Fruit fly (Drosophila melanogaster) whole organism, embryonic: ENCODE measurements around the gene CG42727.

Source experiments
- Adf1 ChIP-seq: fragments of 200-800 bp; sonication (Bioruptor generic); IDR thresholded peaks from 2 replicates; pipeline ENCODE4 v1.3.6; 2022; ENCODE audit warnings: missing biosample characterization, missing genetic modification characterization
- Atf6 ChIP-seq: fragments of 200-800 bp; sonication (Bioruptor generic); IDR thresholded peaks from 2 replicates; pipeline ENCODE4 v1.3.6; 2022; ENCODE audit warnings: missing biosample characterization, missing genetic modification characterization
- Blimp-1 ChIP-seq: fragments of 200-800 bp; sonication (Bioruptor generic); optimal IDR thresholded peaks from 3 replicates; lab custom pipeline; 2018; ENCODE audit warnings: missing biosample characterization, missing genetic modification characterization, mild to moderate bottlenecking, moderate library complexity, missing genetic modification reagents
- CG10209 ChIP-seq: fragments of 200-800 bp; sonication (Bioruptor generic); optimal IDR thresholded peaks from 3 replicates; lab custom pipeline; 2017; ENCODE audit warnings: missing biosample characterization, mild to moderate bottlenecking, missing genetic modification characterization, missing genetic modification reagents
- CG10543 ChIP-seq: fragments of 200-800 bp; sonication (Bioruptor generic); optimal IDR thresholded peaks from 3 replicates; lab custom pipeline; 2017; ENCODE audit warnings: missing biosample characterization, mild to moderate bottlenecking, missing genetic modification characterization, moderate library complexity
- CG11456 ChIP-seq: fragments of 200-800 bp; sonication (Bioruptor generic); IDR thresholded peaks from 3 replicates; pipeline ENCODE4 v1.3.6; 2022; ENCODE audit warnings: missing biosample characterization, missing genetic modification characterization
- CG12071 ChIP-seq: fragments of 200-800 bp; sonication (Bioruptor generic); optimal IDR thresholded peaks from 3 replicates; lab custom pipeline; 2018; ENCODE audit warnings: missing biosample characterization, mild to moderate bottlenecking, missing genetic modification characterization
- CG12104 ChIP-seq: fragments of 200-800 bp; sonication (Bioruptor generic); optimal IDR thresholded peaks from 3 replicates; lab custom pipeline; 2016; ENCODE audit warnings: missing biosample characterization, missing genetic modification characterization
- CG13424 ChIP-seq: fragments of 200-800 bp; sonication (Bioruptor generic); optimal IDR thresholded peaks from 2 replicates; lab custom pipeline; 2019; ENCODE audit warnings: missing biosample characterization, mild to moderate bottlenecking, missing genetic modification characterization, moderate library complexity
- CG15479 ChIP-seq: fragments of 200-800 bp; sonication (Bioruptor generic); optimal IDR thresholded peaks from 3 replicates; lab custom pipeline; 2019; ENCODE audit warnings: missing biosample characterization, mild to moderate bottlenecking, missing genetic modification characterization, moderate library complexity
- CG15696 ChIP-seq: fragments of 200-800 bp; sonication (Bioruptor generic); optimal IDR thresholded peaks from 2 replicates; lab custom pipeline; 2019; ENCODE audit warnings: missing biosample characterization, mild to moderate bottlenecking, missing genetic modification characterization, moderate library complexity
- CG1647 ChIP-seq: fragments of 200-800 bp; sonication (Bioruptor generic); optimal IDR thresholded peaks from 3 replicates; lab custom pipeline; 2016; ENCODE audit warnings: missing biosample characterization, missing genetic modification characterization
- CG17359 ChIP-seq: fragments of 200-800 bp; sonication (Bioruptor generic); optimal IDR thresholded peaks from 3 replicates; lab custom pipeline; 2018; ENCODE audit warnings: missing biosample characterization, mild to moderate bottlenecking, missing genetic modification characterization, moderate library complexity
- CG17568 ChIP-seq: fragments of 200-800 bp; sonication (Bioruptor generic); optimal IDR thresholded peaks from 2 replicates; lab custom pipeline; 2018; ENCODE audit warnings: missing biosample characterization, mild to moderate bottlenecking, missing genetic modification characterization, moderate library complexity
- CG18476 ChIP-seq: fragments of 200-800 bp; sonication (Bioruptor generic); optimal IDR thresholded peaks from 2 replicates; lab custom pipeline; 2016; ENCODE audit warnings: missing biosample characterization, mild to moderate bottlenecking, missing genetic modification characterization
- CG18619 ChIP-seq: fragments of 200-800 bp; sonication (Bioruptor generic); optimal IDR thresholded peaks from 3 replicates; lab custom pipeline; 2017; ENCODE audit warnings: missing biosample characterization, mild to moderate bottlenecking, missing genetic modification characterization
- CG2712 ChIP-seq: fragments of 200-800 bp; optimal IDR thresholded peaks from 3 replicates; lab custom pipeline; 2019; ENCODE audit warnings: missing biosample characterization, mild to moderate bottlenecking, missing genetic modification characterization, moderate library complexity
- CG4282 ChIP-seq: fragments of 200-800 bp; sonication (Bioruptor generic); optimal IDR thresholded peaks from 2 replicates; lab custom pipeline; 2016; ENCODE audit warnings: missing biosample characterization, missing genetic modification characterization
- CG5180 ChIP-seq: fragments of 200-800 bp; sonication (Bioruptor generic); optimal IDR thresholded peaks from 3 replicates; lab custom pipeline; 2017; ENCODE audit warnings: missing biosample characterization, missing genetic modification characterization, mild to moderate bottlenecking, moderate library complexity, missing genetic modification reagents
- CG5953 ChIP-seq: fragments of 200-800 bp; sonication (Bioruptor generic); IDR thresholded peaks from 2 replicates; pipeline ENCODE4 v1.3.6; 2022; ENCODE audit warnings: missing biosample characterization, missing genetic modification characterization
- CG8478 ChIP-seq: fragments of >200 bp; optimal IDR thresholded peaks from 2 replicates; lab custom pipeline; 2018
- CG9817 ChIP-seq: fragments of 200-800 bp; sonication (Bioruptor generic); optimal IDR thresholded peaks from 2 replicates; lab custom pipeline; 2018; ENCODE audit warnings: missing biosample characterization, mild to moderate bottlenecking, missing genetic modification characterization, moderate library complexity
- CHES-1-like ChIP-seq: fragments of 200-800 bp; sonication (Bioruptor generic); optimal IDR thresholded peaks from 2 replicates; lab custom pipeline; 2016; ENCODE audit warnings: missing biosample characterization, missing genetic modification characterization
- CTCF ChIP-seq: fragments of 200-800 bp; sonication (Bioruptor generic); optimal IDR thresholded peaks from 2 replicates; lab custom pipeline; 2017; ENCODE audit warnings: missing biosample characterization, mild to moderate bottlenecking, missing genetic modification characterization, moderate library complexity
- D19A ChIP-seq: fragments of 200-800 bp; optimal IDR thresholded peaks from 3 replicates; lab custom pipeline; 2019; ENCODE audit warnings: missing biosample characterization, mild to moderate bottlenecking, missing genetic modification characterization, moderate library complexity
- Doc3 ChIP-seq: fragments of 200-800 bp; sonication (Bioruptor generic); IDR thresholded peaks from 3 replicates; pipeline ENCODE4 v1.3.6; 2022; ENCODE audit warnings: missing biosample characterization, missing genetic modification characterization; ENCODE audit not compliant: partially characterized antibody
- Dp ChIP-seq: fragments of 200-800 bp; sonication (Bioruptor generic); optimal IDR thresholded peaks from 2 replicates; lab custom pipeline; 2018; ENCODE audit warnings: missing biosample characterization, mild to moderate bottlenecking, missing genetic modification characterization, moderate library complexity
- E2f2 ChIP-seq: fragments of 200-800 bp; sonication (Bioruptor generic); IDR thresholded peaks from 2 replicates; pipeline ENCODE4 v1.3.6; 2022; ENCODE audit warnings: missing biosample characterization, missing genetic modification characterization
- HLH3B ChIP-seq: fragments of 200-800 bp; sonication (Bioruptor generic); IDR thresholded peaks from 2 replicates; pipeline ENCODE4 v1.3.6; 2022; ENCODE audit warnings: missing biosample characterization, missing genetic modification characterization
- HLHmδ ChIP-seq: fragments of 200-800 bp; sonication (Bioruptor generic); optimal IDR thresholded peaks from 2 replicates; lab custom pipeline; 2018; ENCODE audit warnings: missing biosample characterization, mild to moderate bottlenecking, missing genetic modification characterization, moderate library complexity
- Hsf ChIP-seq: fragments of 200-800 bp; sonication (Bioruptor generic); optimal IDR thresholded peaks from 3 replicates; lab custom pipeline; 2016; ENCODE audit warnings: missing biosample characterization, missing genetic modification characterization
- Mad ChIP-seq: fragments of 200-800 bp; sonication (Bioruptor generic); optimal IDR thresholded peaks from 2 replicates; lab custom pipeline; 2016; ENCODE audit warnings: missing biosample characterization, missing genetic modification characterization
- NK7.1 ChIP-seq: fragments of 200-800 bp; sonication (Bioruptor generic); optimal IDR thresholded peaks from 3 replicates; lab custom pipeline; 2016; ENCODE audit warnings: missing biosample characterization, missing genetic modification characterization
- Sox100B ChIP-seq: fragments of 200-800 bp; sonication (Bioruptor generic); optimal IDR thresholded peaks from 3 replicates; lab custom pipeline; 2018; ENCODE audit warnings: missing biosample characterization, mild to moderate bottlenecking, missing genetic modification characterization
- TFAM ChIP-seq: fragments of 200-800 bp; sonication (Bioruptor generic); optimal IDR thresholded peaks from 2 replicates; lab custom pipeline; 2017; ENCODE audit warnings: missing biosample characterization, missing genetic modification characterization, inconsistent platforms
- Xrp1 ChIP-seq: fragments of 200-800 bp; sonication (Bioruptor generic); IDR thresholded peaks from 2 replicates; pipeline ENCODE4 v1.3.6; 2022; ENCODE audit warnings: missing biosample characterization, missing genetic modification characterization
- ara ChIP-seq: fragments of 200-800 bp; sonication (Bioruptor generic); IDR thresholded peaks from 2 replicates; pipeline ENCODE4 v1.3.6; 2022; ENCODE audit warnings: missing biosample characterization, missing genetic modification characterization
- az2 ChIP-seq: fragments of 200-800 bp; sonication (Bioruptor generic); optimal IDR thresholded peaks from 3 replicates; lab custom pipeline; 2016; ENCODE audit warnings: missing biosample characterization, missing genetic modification characterization
- chm ChIP-seq: fragments of 200-800 bp; sonication (Bioruptor generic); IDR thresholded peaks from 2 replicates; pipeline ENCODE4 v1.3.6; 2022; ENCODE audit warnings: missing biosample characterization, missing genetic modification characterization
- dati ChIP-seq: fragments of 200-800 bp; sonication (Bioruptor generic); IDR thresholded peaks from 2 replicates; pipeline ENCODE4 v1.3.6; 2022; ENCODE audit warnings: missing biosample characterization, missing genetic modification characterization
- dm ChIP-seq: fragments of 200-800 bp; sonication (Bioruptor generic); optimal IDR thresholded peaks from 3 replicates; lab custom pipeline; 2016; ENCODE audit warnings: missing biosample characterization, missing genetic modification characterization
- lov ChIP-seq, 2 experiments: fragments of 200-800 bp in 1 of 2; fragments of >200 bp in 1 of 2; sonication (Bioruptor generic) in 1 of 2; IDR thresholded peaks in 1 of 2; optimal IDR thresholded peaks in 1 of 2; 2 replicates in 1 of 2; 3 replicates in 1 of 2; pipeline versions ENCODE4 v1.3.6 to Lab custom; 2017 to 2022; ENCODE audit warnings: missing biosample characterization in 1 of 2, missing genetic modification characterization in 1 of 2
- nmo ChIP-seq: fragments of 200-800 bp; sonication (Bioruptor generic); optimal IDR thresholded peaks from 2 replicates; lab custom pipeline; 2018; ENCODE audit warnings: missing biosample characterization, mild to moderate bottlenecking, missing genetic modification characterization, moderate library complexity
- onecut ChIP-seq: fragments of 200-800 bp; sonication (Bioruptor generic); IDR thresholded peaks from 2 replicates; pipeline ENCODE4 v1.3.6; 2022; ENCODE audit warnings: missing biosample characterization, missing genetic modification characterization
- pum ChIP-seq: fragments of 200-800 bp; sonication (Bioruptor generic); optimal IDR thresholded peaks from 2 replicates; lab custom pipeline; 2016; ENCODE audit warnings: missing biosample characterization, missing genetic modification characterization
- salm ChIP-seq: fragments of 200-800 bp; sonication (Bioruptor generic); optimal IDR thresholded peaks from 2 replicates; lab custom pipeline; 2018; ENCODE audit warnings: missing biosample characterization, mild to moderate bottlenecking, missing genetic modification characterization
- sens ChIP-seq: fragments of 200-800 bp; sonication (Bioruptor generic); peaks from one replicate; lab custom pipeline; 2016; ENCODE audit warnings: missing biosample characterization, missing genetic modification characterization
- sob ChIP-seq: fragments of 200-800 bp; sonication (Bioruptor generic); IDR thresholded peaks from 2 replicates; pipeline ENCODE4 v1.3.6; 2022; ENCODE audit warnings: missing biosample characterization, missing genetic modification characterization
- ssp ChIP-seq: fragments of 200-800 bp; sonication (Bioruptor generic); IDR thresholded peaks from 2 replicates; pipeline ENCODE4 v1.3.6; 2022; ENCODE audit warnings: missing biosample characterization, missing genetic modification characterization
- trh ChIP-seq: fragments of 200-800 bp; sonication (Bioruptor generic); optimal IDR thresholded peaks from 2 replicates; lab custom pipeline; 2016; ENCODE audit warnings: missing biosample characterization, missing genetic modification characterization
- tx ChIP-seq: fragments of 200-800 bp; sonication (Bioruptor generic); optimal IDR thresholded peaks from 2 replicates; lab custom pipeline; 2016; ENCODE audit warnings: missing biosample characterization, missing genetic modification characterization
- wek ChIP-seq: fragments of 200-800 bp; sonication (Bioruptor generic); optimal IDR thresholded peaks from 3 replicates; lab custom pipeline; 2018; ENCODE audit warnings: missing biosample characterization, mild to moderate bottlenecking, missing genetic modification characterization, moderate library complexity

Gene CG42727

DNA sequence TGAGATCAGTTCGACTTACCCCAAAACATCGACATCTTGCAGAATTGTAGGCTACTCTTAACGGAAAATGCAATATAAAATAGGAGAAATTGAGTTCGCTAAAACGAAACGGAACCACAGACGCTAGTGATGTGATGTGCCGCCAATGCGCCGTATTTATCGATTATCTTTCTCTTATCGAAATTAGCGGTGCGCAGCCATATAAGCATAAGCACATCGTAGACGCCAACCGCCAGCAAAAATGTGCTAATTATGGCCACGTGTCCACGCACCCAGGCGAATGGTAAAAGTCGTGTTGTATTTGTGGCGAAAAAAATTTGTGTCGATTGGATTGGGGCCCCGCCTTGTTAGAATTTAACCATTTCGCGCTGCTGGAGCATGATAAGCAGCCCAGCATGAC is 14.9 kb upstream of the CG42727 start, which contains the start of the genes Fkbp39 and Cyfip (continued):
- peak; percentile 46 for TF ChIP-seq onecut
- TF ChIP-seq Doc3 (GFP tag; lab: Robert Waterston, UW): peak; percentile 64
- no peak for TF ChIP-seq chm (GFP tag; lab: Robert Waterston, UW)
- no peak for TF ChIP-seq dati (GFP tag; lab: Robert Waterston, UW)
- TF ChIP-seq TFAM (GFP tag; lab: Kevin White, UChicago): no peak
- peak; percentile 44 for TF ChIP-seq CG10543 (GFP tag; lab: Kevin White, UChicago)
- TF ChIP-seq CHES-1-like (GFP tag; lab: Kevin White, UChicago): peak; percentile 92
- peak; percentile 68 for TF ChIP-seq Adf1 (GFP tag; lab: Robert Waterston, UW)
- TF ChIP-seq ara: no peak
- no peak for TF ChIP-seq CG12071 (GFP tag; lab: Kevin White, UChicago)
- TF ChIP-seq lov (optimal IDR thresholded peaks at IDR 0.05; lab: Kevin White, UChicago): no peak
- no peak for TF ChIP-seq lov (GFP tag; IDR thresholded peaks at IDR 0.05; lab: Robert Waterston, UW)
- no peak for TF ChIP-seq Mad (GFP tag; lab: Kevin White, UChicago)
- no peak for TF ChIP-seq CG8478 (lab: Kevin White, UChicago)
- TF ChIP-seq Hsf (GFP tag; lab: Kevin White, UChicago): peak; percentile 46
- peak; percentile 29 for TF ChIP-seq CG1647 (GFP tag; lab: Kevin White, UChicago)
- peak; percentile 81 for TF ChIP-seq sob (GFP tag; lab: Robert Waterston, UW)
- TF ChIP-seq CG12104 (GFP tag; lab: Kevin White, UChicago): no peak
- TF ChIP-seq Dp: peak; percentile 71
- TF ChIP-seq CG10209 (GFP tag; lab: Kevin White, UChicago): no peak
- peak; percentile 97 for TF ChIP-seq dm
- no peak for TF ChIP-seq Blimp-1 (GFP tag; lab: Kevin White, UChicago)
- peak; percentile 32 for TF ChIP-seq pum (GFP tag; lab: Kevin White, UChicago)
- TF ChIP-seq Atf6 (GFP tag; lab: Robert Waterston, UW): peak; percentile 34; the same call in 1 of the 2 replicates
- TF ChIP-seq CG11456: peak; percentile 62; the same call in 1 of the 3 replicates
- TF ChIP-seq NK7.1 (GFP tag; lab: Kevin White, UChicago): no peak
- TF ChIP-seq CG15696 (tag; lab: Kevin White, UChicago): no peak
- TF ChIP-seq E2f2: peak; percentile 78
- TF ChIP-seq CG13424: peak; percentile 26
- TF ChIP-seq CG5180: no peak
- TF ChIP-seq sens (GFP tag; lab: Kevin White, UChicago): peak; percentile 91
- TF ChIP-seq D19A (tag; lab: Kevin White, UChicago): no peak
- TF ChIP-seq CG18619 (GFP tag; lab: Kevin White, UChicago): peak; percentile 45
- TF ChIP-seq trh (GFP tag; lab: Kevin White, UChicago): no peak
- peak; percentile 59 for TF ChIP-seq tx (GFP tag; lab: Kevin White, UChicago)
- TF ChIP-seq CG5953 (GFP tag; lab: Robert Waterston, UW): no peak
- peak; percentile 52 for TF ChIP-seq CG2712
- TF ChIP-seq HLHmδ (GFP tag; lab: Kevin White, UChicago): peak; percentile 17
- peak; percentile 20 for TF ChIP-seq CG9817
- peak; percentile 34 for TF ChIP-seq CTCF
- TF ChIP-seq az2: peak; percentile 6
- peak; percentile 76 for TF ChIP-seq nmo (GFP tag; lab: Kevin White, UChicago)
- peak; percentile 35 for TF ChIP-seq CG4282 (GFP tag; lab: Kevin White, UChicago)
- TF ChIP-seq salm: no peak
- no peak for TF ChIP-seq CG15479 (GFP tag; lab: Kevin White, UChicago)
- no peak for TF ChIP-seq wek
- peak; percentile 21 for TF ChIP-seq CG17359 (tag; lab: Kevin White, UChicago)
- no peak for TF ChIP-seq HLH3B (GFP tag; lab: Robert Waterston, UW)
- TF ChIP-seq Sox100B (GFP tag; lab: Kevin White, UChicago): no peak
- peak; percentile 31; the same call in 1 of the 2 replicates for TF ChIP-seq ssp (GFP tag; lab: Robert Waterston, UW)
- TF ChIP-seq CG17568 (GFP tag; lab: Kevin White, UChicago): no peak
- 0 out of 2 replicates have a peak, but pooled peaks have one; percentile 27 for TF ChIP-seq Xrp1 (GFP tag; lab: Robert Waterston, UW)
- TF ChIP-seq CG18476 (GFP tag; lab: Kevin White, UChicago): no peak
